Fruit fly (Drosophila melanogaster) whole organism, embryonic: ENCODE measurements around the gene MP1.

Experiments
- Abd-B ChIP-seq: fragments of 200-800 bp; sonication (Bioruptor generic); optimal IDR thresholded peaks from 2 replicates; lab custom pipeline; 2018; ENCODE audit warnings: missing biosample characterization, mild to moderate bottlenecking, missing genetic modification characterization, moderate library complexity
- C15 ChIP-seq: fragments of 200-800 bp; sonication (Bioruptor generic); IDR thresholded peaks from 3 replicates; pipeline ENCODE4 v1.3.6; 2022; ENCODE audit warnings: missing biosample characterization, missing genetic modification characterization
- CG12104 ChIP-seq: fragments of 200-800 bp; sonication (Bioruptor generic); optimal IDR thresholded peaks from 3 replicates; lab custom pipeline; 2016; ENCODE audit warnings: missing biosample characterization, missing genetic modification characterization
- CG12659 ChIP-seq: fragments of 200-800 bp; sonication (Bioruptor generic); optimal IDR thresholded peaks from 3 replicates; lab custom pipeline; 2017; ENCODE audit warnings: mild to moderate bottlenecking, missing biosample characterization, missing genetic modification reagents, missing genetic modification characterization
- CG12942 ChIP-seq: fragments of 200-800 bp; sonication (Bioruptor generic); optimal IDR thresholded peaks from 3 replicates; lab custom pipeline; 2016; ENCODE audit warnings: missing biosample characterization, missing genetic modification characterization
- CG14441 ChIP-seq: fragments of 200-800 bp; sonication (Bioruptor generic); IDR thresholded peaks from 2 replicates; pipeline ENCODE4 v1.3.6; 2022; ENCODE audit warnings: missing biosample characterization, missing genetic modification characterization
- CG14860 ChIP-seq: fragments of 200-800 bp; sonication (Bioruptor generic); IDR thresholded peaks from 3 replicates; pipeline ENCODE4 v1.3.6; 2022; ENCODE audit warnings: missing biosample characterization, missing genetic modification characterization; ENCODE audit not compliant: partially characterized antibody
- CG1529 ChIP-seq: fragments of 200-800 bp; sonication (Bioruptor generic); optimal IDR thresholded peaks from 3 replicates; lab custom pipeline; 2018; ENCODE audit warnings: missing biosample characterization, missing genetic modification characterization
- CG1647 ChIP-seq: fragments of 200-800 bp; sonication (Bioruptor generic); optimal IDR thresholded peaks from 3 replicates; lab custom pipeline; 2016; ENCODE audit warnings: missing biosample characterization, missing genetic modification characterization
- CG16813 ChIP-seq: fragments of 200-800 bp; sonication (Bioruptor generic); IDR thresholded peaks from 3 replicates; pipeline ENCODE4 v1.3.6; 2022; ENCODE audit warnings: missing biosample characterization, missing genetic modification characterization; ENCODE audit not compliant: partially characterized antibody
- CG17912 ChIP-seq: fragments of 200-800 bp; sonication (Bioruptor generic); optimal IDR thresholded peaks from 2 replicates; lab custom pipeline; 2018; ENCODE audit warnings: missing biosample characterization, mild to moderate bottlenecking, missing genetic modification characterization
- CG1792 ChIP-seq: fragments of 200-800 bp; sonication (Bioruptor generic); optimal IDR thresholded peaks from 2 replicates; lab custom pipeline; 2016; ENCODE audit warnings: missing biosample characterization, missing genetic modification characterization
- CG2678 ChIP-seq: fragments of 200-800 bp; sonication (Bioruptor generic); optimal IDR thresholded peaks from 3 replicates; lab custom pipeline; 2019; ENCODE audit warnings: missing biosample characterization, mild to moderate bottlenecking, missing genetic modification characterization, moderate library complexity
- CG3281 ChIP-seq: fragments of 200-800 bp; sonication (Bioruptor generic); optimal IDR thresholded peaks from 3 replicates; lab custom pipeline; 2017; ENCODE audit warnings: missing biosample characterization, mild to moderate bottlenecking, missing genetic modification characterization
- CG3838 ChIP-seq: fragments of 200-800 bp; sonication (Bioruptor generic); optimal IDR thresholded peaks from 3 replicates; lab custom pipeline; 2016; ENCODE audit warnings: missing biosample characterization, missing genetic modification characterization
- CG42726 ChIP-seq: fragments of 200-800 bp; sonication (Bioruptor generic); IDR thresholded peaks from 2 replicates; pipeline ENCODE4 v1.3.6; 2022; ENCODE audit warnings: missing biosample characterization, missing genetic modification characterization; ENCODE audit not compliant: partially characterized antibody
- CG6683 ChIP-seq: fragments of 200-800 bp; sonication (Bioruptor generic); optimal IDR thresholded peaks from 2 replicates; lab custom pipeline; 2017; ENCODE audit warnings: missing biosample characterization, mild to moderate bottlenecking, missing genetic modification characterization, missing genetic modification reagents
- CG6791 ChIP-seq: fragments of 200-800 bp; sonication (Bioruptor generic); IDR thresholded peaks from 3 replicates; pipeline ENCODE4 v1.3.6; 2022; ENCODE audit warnings: missing biosample characterization, missing genetic modification characterization; ENCODE audit not compliant: partially characterized antibody
- CG7271 ChIP-seq: fragments of 200-800 bp; sonication (Bioruptor generic); optimal IDR thresholded peaks from 2 replicates; lab custom pipeline; 2018; ENCODE audit warnings: missing biosample characterization, mild to moderate bottlenecking, missing genetic modification characterization, moderate library complexity
- CG9215 ChIP-seq: fragments of 200-800 bp; sonication (Bioruptor generic); IDR thresholded peaks from 2 replicates; pipeline ENCODE4 v1.3.6; 2022; ENCODE audit warnings: missing biosample characterization, missing genetic modification characterization
- Dek ChIP-seq: fragments of 200-800 bp; sonication (Bioruptor generic); optimal IDR thresholded peaks from 3 replicates; lab custom pipeline; 2019; ENCODE audit warnings: missing biosample characterization, mild to moderate bottlenecking, missing genetic modification characterization, moderate library complexity
- Gug ChIP-seq: fragments of 200-800 bp; sonication (Bioruptor generic); IDR thresholded peaks from 4 replicates; pipeline ENCODE4 v1.3.6; 2022; ENCODE audit warnings: missing biosample characterization, missing genetic modification characterization
- HLH4C ChIP-seq: fragments of 200-800 bp; sonication (Bioruptor generic); IDR thresholded peaks from 3 replicates; pipeline ENCODE4 v1.3.6; 2022; ENCODE audit warnings: missing biosample characterization, missing genetic modification characterization; ENCODE audit not compliant: partially characterized antibody
- MTF-1 ChIP-seq: fragments of 200-800 bp; sonication (Bioruptor generic); optimal IDR thresholded peaks from 2 replicates; lab custom pipeline; 2018; ENCODE audit warnings: missing biosample characterization, mild to moderate bottlenecking, missing genetic modification characterization, borderline replicate concordance
- Med ChIP-seq: fragments of 200-800 bp; sonication (Bioruptor generic); peaks from one replicate; lab custom pipeline; 2016; ENCODE audit warnings: missing biosample characterization, missing genetic modification characterization, mild to moderate bottlenecking, inconsistent platforms, moderate library complexity
- Meics ChIP-seq: fragments of 200-800 bp; sonication (Bioruptor generic); optimal IDR thresholded peaks from 2 replicates; lab custom pipeline; 2017; ENCODE audit warnings: missing biosample characterization, mild to moderate bottlenecking, missing genetic modification characterization
- Neu2 ChIP-seq: fragments of 200-800 bp; sonication (Bioruptor generic); optimal IDR thresholded peaks from 3 replicates; lab custom pipeline; 2016; ENCODE audit warnings: missing biosample characterization, missing genetic modification characterization, borderline replicate concordance
- Sry-δ ChIP-seq: fragments of 200-800 bp; sonication (Bioruptor generic); optimal IDR thresholded peaks from 2 replicates; lab custom pipeline; 2016; ENCODE audit warnings: missing biosample characterization, missing genetic modification characterization
- ara ChIP-seq: fragments of 200-800 bp; sonication (Bioruptor generic); IDR thresholded peaks from 2 replicates; pipeline ENCODE4 v1.3.6; 2022; ENCODE audit warnings: missing biosample characterization, missing genetic modification characterization
- ase ChIP-seq: fragments of 200-800 bp; sonication (Bioruptor generic); IDR thresholded peaks from 3 replicates; pipeline ENCODE4 v1.3.6; 2022; ENCODE audit warnings: missing biosample characterization, missing genetic modification characterization
- ato ChIP-seq: fragments of 200-800 bp; sonication (Bioruptor generic); IDR thresholded peaks from 2 replicates; pipeline ENCODE4 v1.3.6; 2022; ENCODE audit warnings: missing biosample characterization, missing genetic modification characterization; ENCODE audit not compliant: partially characterized antibody
- bcd ChIP-seq: fragments of 200-800 bp; sonication (Bioruptor generic); optimal IDR thresholded peaks from 2 replicates; lab custom pipeline; 2017; ENCODE audit warnings: missing biosample characterization, mild to moderate bottlenecking, missing genetic modification characterization
- bigmax ChIP-seq: fragments of 200-800 bp; sonication (Bioruptor generic); optimal IDR thresholded peaks from 2 replicates; lab custom pipeline; 2018; ENCODE audit warnings: missing biosample characterization, mild to moderate bottlenecking, missing genetic modification characterization
- ci ChIP-seq: fragments of 200-800 bp; sonication (Bioruptor generic); IDR thresholded peaks from 3 replicates; pipeline ENCODE4 v1.3.6; 2022; ENCODE audit warnings: missing biosample characterization, missing genetic modification characterization
- crc ChIP-seq: fragments of 200-800 bp; sonication (Bioruptor generic); optimal IDR thresholded peaks from 2 replicates; lab custom pipeline; 2016; ENCODE audit warnings: missing biosample characterization, missing genetic modification characterization
- crp ChIP-seq, 2 experiments: fragments of 200-800 bp; sonication (Bioruptor generic); optimal IDR thresholded peaks; 2 replicates in 1 of 2; 3 replicates in 1 of 2; lab custom pipeline; 2017; ENCODE audit warnings: missing biosample characterization in 2 of 2, missing genetic modification characterization in 2 of 2, mild to moderate bottlenecking in 1 of 2, moderate library complexity in 1 of 2
- exex ChIP-seq: fragments of 200-800 bp; sonication (Bioruptor generic); optimal IDR thresholded peaks from 4 replicates; lab custom pipeline; 2018; ENCODE audit warnings: missing biosample characterization, mild to moderate bottlenecking, missing genetic modification characterization, moderate library complexity
- jing ChIP-seq: fragments of 200-800 bp; sonication (Bioruptor generic); optimal IDR thresholded peaks from 2 replicates; lab custom pipeline; 2018; ENCODE audit warnings: missing biosample characterization, mild to moderate bottlenecking, missing genetic modification characterization
- nau ChIP-seq: fragments of 200-800 bp; sonication (Bioruptor generic); optimal IDR thresholded peaks from 3 replicates; lab custom pipeline; 2017; ENCODE audit warnings: missing biosample characterization, mild to moderate bottlenecking, missing genetic modification characterization, missing genetic modification reagents
- nerfin-2 ChIP-seq: fragments of 200-800 bp; sonication (Bioruptor generic); IDR thresholded peaks from 2 replicates; pipeline ENCODE4 v1.3.6; 2022; ENCODE audit warnings: missing biosample characterization, missing genetic modification characterization; ENCODE audit not compliant: partially characterized antibody
- odd ChIP-seq: fragments of 200-800 bp; sonication (Bioruptor generic); optimal IDR thresholded peaks from 2 replicates; lab custom pipeline; 2017; ENCODE audit warnings: missing biosample characterization, mild to moderate bottlenecking, missing genetic modification characterization
- p53 ChIP-seq: fragments of 200-800 bp; sonication (Bioruptor generic); optimal IDR thresholded peaks from 2 replicates; lab custom pipeline; 2016; ENCODE audit warnings: missing biosample characterization, missing genetic modification characterization
- pita ChIP-seq: fragments of 200-800 bp; sonication (Bioruptor generic); optimal IDR thresholded peaks from 2 replicates; lab custom pipeline; 2017; ENCODE audit warnings: missing biosample characterization, mild to moderate bottlenecking, missing genetic modification characterization
- scrt ChIP-seq: fragments of 200-800 bp; sonication (Bioruptor generic); optimal IDR thresholded peaks from 2 replicates; lab custom pipeline; 2018; ENCODE audit warnings: missing biosample characterization, mild to moderate bottlenecking, missing genetic modification characterization, moderate library complexity
- tio ChIP-seq: fragments of 200-800 bp; sonication (Bioruptor generic); optimal IDR thresholded peaks from 2 replicates; lab custom pipeline; 2017; ENCODE audit warnings: missing biosample characterization, missing genetic modification characterization, inconsistent platforms
- vnd ChIP-seq: fragments of 200-800 bp; sonication (Bioruptor generic); IDR thresholded peaks from 3 replicates; pipeline ENCODE4 v1.3.6; 2022; ENCODE audit warnings: missing biosample characterization, missing genetic modification characterization; ENCODE audit not compliant: partially characterized antibody
- z ChIP-seq: fragments of 200-800 bp; sonication (Bioruptor generic); IDR thresholded peaks from 3 replicates; pipeline ENCODE4 v1.3.6; 2022; ENCODE audit warnings: missing biosample characterization, missing genetic modification characterization

The MP1 gene

dm6 chr3R:4266470-4266869 is 41.2 kb upstream of the MP1 start, which contains the start of gene CG1092:
Gene CG1092 (plus strand): TSS chr3R:4266770.
- TF ChIP-seq nau (GFP tag; lab: Kevin White, UChicago) (no peak), CG6683 (no peak), scrt (GFP tag; lab: Kevin White, UChicago) (no peak), odd (GFP tag; lab: Kevin White, UChicago) (no peak), Gug (GFP tag; lab: Robert Waterston, UW) (no peak), CG1647 (no peak), jing (GFP tag; lab: Kevin White, UChicago) (no peak), crp (GFP tag; optimal IDR thresholded peaks at IDR 0.05; lab: Kevin White, UChicago) (no peak), CG42726 (no peak), tio (no peak), CG14441 (no peak), Sry-δ (no peak), ci (no peak), CG17912 (GFP tag; lab: Kevin White, UChicago) (no peak)

DNA sequence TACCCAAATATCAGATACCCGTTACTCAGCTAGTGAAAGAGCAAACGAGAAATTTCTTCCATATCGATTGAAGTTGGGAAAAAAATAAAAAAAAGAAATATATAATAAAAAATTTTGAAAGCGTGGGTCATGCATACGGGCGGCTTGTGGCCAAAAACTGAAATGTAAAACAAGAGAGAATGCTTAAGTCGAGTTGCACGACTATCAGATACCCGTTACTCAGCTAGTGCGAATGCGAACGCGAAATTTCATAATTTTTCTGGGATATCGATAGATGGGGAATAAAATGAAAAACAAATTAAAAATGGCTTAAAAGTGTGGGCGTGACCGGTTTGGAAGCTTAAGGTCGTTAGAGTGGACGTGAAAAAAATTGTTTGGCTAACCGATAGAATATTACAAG is 39.4 kb upstream of the MP1 start:
- TF ChIP-seq CG12942 (GFP tag; lab: Kevin White, UChicago) (no peak), CG2678 (tag; lab: Kevin White, UChicago) (no peak), HLH4C (peak; percentile 70; the same call in 2 of the 3 replicates), nau (GFP tag; lab: Kevin White, UChicago) (no peak), exex (no peak), CG3838 (GFP tag; lab: Kevin White, UChicago) (no peak), ato (0 out of 2 replicates have a peak, but pooled peaks have one; percentile 28), CG1529 (GFP tag; lab: Kevin White, UChicago) (no peak), vnd (peak; percentile 25; the same call in 1 of the 3 replicates), nerfin-2 (GFP tag; lab: Robert Waterston, UW) (0 out of 2 replicates have a peak, but pooled peaks have one; percentile 43), CG6791 (GFP tag; lab: Robert Waterston, UW) (peak; percentile 18; the same call in 1 of the 3 replicates), jing (GFP tag; lab: Kevin White, UChicago) (no peak), Med (peak; percentile 18), bigmax (GFP tag; lab: Kevin White, UChicago) (no peak), CG14860 (GFP tag; lab: Robert Waterston, UW) (peak; percentile 60; the same call in 2 of the 3 replicates), CG16813 (GFP tag; lab: Robert Waterston, UW) (peak; percentile 66), ase (GFP tag; lab: Robert Waterston, UW) (no peak), z (GFP tag; lab: Robert Waterston, UW) (no peak)

DNA sequence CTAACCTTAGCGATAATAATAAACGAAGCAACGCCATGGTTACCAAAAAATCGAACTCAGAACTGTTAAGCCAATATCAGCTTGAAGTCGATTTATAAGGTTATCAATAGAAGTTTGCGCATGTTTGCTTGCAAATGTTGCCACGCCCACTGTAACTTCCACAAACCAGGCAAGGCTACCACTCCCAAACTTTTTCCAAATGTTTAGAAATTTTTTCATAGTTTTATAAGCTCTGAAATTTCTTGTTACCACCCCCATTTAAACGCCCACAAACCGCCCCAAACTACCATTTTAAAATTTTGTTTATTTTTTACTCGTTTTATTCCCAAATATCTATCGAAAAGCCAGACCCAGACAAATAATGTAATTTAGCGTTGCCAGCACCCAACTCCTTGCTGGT is 29.9 kb upstream of the MP1 start, which contains the start of gene flip:
Gene flip, minus strand, starts transcription at position 101 of the 400 bp plus-strand sequence.
- TF ChIP-seq p53 (GFP tag; lab: Kevin White, UChicago): no peak
- TF ChIP-seq pita (GFP tag; lab: Kevin White, UChicago): no peak
- TF ChIP-seq Neu2 (GFP tag; lab: Kevin White, UChicago): no peak
- TF ChIP-seq Dek (tag; lab: Kevin White, UChicago): no peak
- TF ChIP-seq MTF-1: no peak
- no peak for TF ChIP-seq CG7271 (tag; lab: Kevin White, UChicago)
- no peak for TF ChIP-seq CG12659 (GFP tag; lab: Kevin White, UChicago)
- TF ChIP-seq CG12104 (GFP tag; lab: Kevin White, UChicago): no peak
- no peak for TF ChIP-seq CG3281
- TF ChIP-seq ara: no peak
- no peak for TF ChIP-seq bcd (GFP tag; lab: Kevin White, UChicago)
- no peak for TF ChIP-seq crc (GFP tag; lab: Kevin White, UChicago)
- TF ChIP-seq nau (GFP tag; lab: Kevin White, UChicago): no peak
- TF ChIP-seq Abd-B (GFP tag; lab: Kevin White, UChicago): no peak
- no peak for TF ChIP-seq C15 (GFP tag; lab: Robert Waterston, UW)
- no peak for TF ChIP-seq CG9215 (GFP tag; lab: Robert Waterston, UW)
- no peak for TF ChIP-seq CG1792
- no peak for TF ChIP-seq Meics (GFP tag; lab: Kevin White, UChicago)
